Fruit fly (Drosophila melanogaster): ENCODE measurements around the gene CG46397.

DNA sequence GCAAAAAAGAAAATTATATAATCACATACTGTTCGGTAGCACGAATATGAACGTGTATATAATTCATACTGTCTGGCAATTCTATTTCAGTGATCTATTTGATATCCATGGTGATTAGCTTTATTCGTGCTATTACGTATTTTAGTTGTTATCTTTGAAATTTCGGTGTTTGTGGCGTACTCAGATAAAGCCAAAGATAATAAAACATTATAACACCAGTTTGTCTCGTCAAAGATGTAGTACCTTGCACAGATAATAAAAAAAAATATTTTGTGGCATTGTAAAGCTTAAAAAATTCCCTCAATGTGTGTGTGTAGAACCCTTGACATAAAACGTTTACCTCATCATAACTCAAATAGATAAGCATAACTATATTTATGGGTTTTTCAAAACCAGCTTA lies 923 bp downstream of the CG46397 start:
- TF ChIP-seq Pif1B (GFP tag; optimal IDR thresholded peaks at IDR 0.05) (no peak), EcR (GFP tag; optimal IDR thresholded peaks at IDR 0.05) (no peak), CG32121 (GFP tag; IDR thresholded peaks at IDR 0.05) (no peak)

Measured in whole organism, pupa.